Worm (Caenorhabditis elegans): ENCODE results near the gene C14A4.8.

Gene C14A4.8

DNA sequence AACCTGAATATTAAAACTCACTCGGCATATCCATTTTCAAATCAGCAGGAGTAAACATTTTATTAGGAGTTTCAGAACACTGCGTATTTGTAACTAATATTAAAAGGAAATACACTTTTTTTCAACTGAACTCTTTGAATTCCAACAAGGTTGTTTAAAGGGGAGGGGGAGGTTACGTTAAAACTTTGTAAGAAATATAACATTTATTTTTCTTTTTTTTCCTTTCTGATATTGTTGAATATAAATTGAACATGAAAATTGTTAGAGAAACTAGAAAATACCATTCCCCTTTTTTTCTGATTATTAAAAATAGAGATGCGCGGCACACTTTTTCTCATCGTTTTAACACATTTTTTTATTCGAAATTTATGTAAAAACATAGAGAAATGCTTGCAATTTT, at the start of gene C14A4.8:
Gene C14A4.8 (minus strand): TSS at position 101 of the 400 bp plus-strand sequence.
- TF ChIP-seq ztf-23 (GFP tag; IDR thresholded peaks at IDR 0.05) (no peak), T22C8.4 (GFP tag; IDR thresholded peaks at IDR 0.05) (no peak), klf-2 (GFP tag; conservative IDR thresholded peaks at IDR 0.05) (no peak), cog-1 (tag; optimal IDR thresholded peaks at IDR 0.05) (no peak)

ce11 chrII:10646901-10647566, 49.1 kb upstream of the C14A4.8 start, which contains the start of gene M28.10:
TSS of gene M28.10 (plus strand) at chrII:10647516.
- no peak for TF ChIP-seq flt-1 (GFP tag; IDR thresholded peaks at IDR 0.05)
- no peak for TF ChIP-seq cog-1 (tag; optimal IDR thresholded peaks at IDR 0.05)
- TF ChIP-seq med-1 (GFP tag; optimal IDR thresholded peaks at IDR 0.05; ENCODE audit: insufficient read depth): no peak
- TF ChIP-seq ref-1 (GFP tag; conservative IDR thresholded peaks at IDR 0.05): no peak
- no peak for TF ChIP-seq ztf-23 (GFP tag; IDR thresholded peaks at IDR 0.05)

ce11 chrII:10643403-10643802, 45.5 kb upstream of the C14A4.8 start, which contains the start of gene M28.4:
TSS of gene M28.4 (plus strand) at chrII:10643703.
- TF ChIP-seq T22C8.4 (GFP tag; IDR thresholded peaks at IDR 0.05) (no peak), cog-1 (tag; optimal IDR thresholded peaks at IDR 0.05) (no peak), ztf-23 (GFP tag; IDR thresholded peaks at IDR 0.05) (no peak), tab-1 (GFP tag; IDR thresholded peaks at IDR 0.05) (no peak), med-1 (GFP tag; optimal IDR thresholded peaks at IDR 0.05; ENCODE audit: insufficient read depth) (no peak), ref-1 (GFP tag; conservative IDR thresholded peaks at IDR 0.05) (no peak)

DNA sequence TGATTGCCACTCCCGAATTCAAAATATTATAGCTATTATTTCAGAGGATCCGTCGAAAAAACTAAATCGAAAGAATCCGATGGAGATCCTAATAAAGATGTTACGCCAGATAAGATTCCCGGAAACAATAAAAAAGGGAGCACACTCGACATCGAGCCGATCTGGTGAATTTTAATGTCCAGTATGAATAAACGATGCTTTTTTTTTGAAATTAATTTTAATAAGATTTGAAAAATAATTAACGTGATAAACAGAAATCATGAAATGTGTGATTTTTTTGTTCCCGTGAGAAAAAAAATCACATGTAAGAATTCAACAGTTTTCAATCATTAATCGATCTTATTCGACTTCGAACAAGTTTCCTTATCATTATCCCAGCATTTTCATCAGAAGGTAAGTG, 41.2 kb upstream of the C14A4.8 start, which contains the start of gene M28.9:
Gene M28.9 (plus strand): TSS at position 301 of the 400 bp plus-strand sequence.
- TF ChIP-seq T22C8.4 (GFP tag; IDR thresholded peaks at IDR 0.05): no peak
- no peak for TF ChIP-seq flt-1 (GFP tag; IDR thresholded peaks at IDR 0.05)
- no peak for TF ChIP-seq ztf-23 (GFP tag; IDR thresholded peaks at IDR 0.05)
- TF ChIP-seq ztf-29 (GFP tag; IDR thresholded peaks at IDR 0.05): no peak
- TF ChIP-seq med-1 (GFP tag; optimal IDR thresholded peaks at IDR 0.05; ENCODE audit: insufficient read depth): no peak
- no peak for TF ChIP-seq ref-1 (GFP tag; conservative IDR thresholded peaks at IDR 0.05)
- TF ChIP-seq cog-1 (tag; optimal IDR thresholded peaks at IDR 0.05): no peak
- no peak for TF ChIP-seq klf-2 (GFP tag; conservative IDR thresholded peaks at IDR 0.05)
- TF ChIP-seq tab-1 (GFP tag; IDR thresholded peaks at IDR 0.05): no peak

- TF ChIP-seq med-1 (GFP tag; optimal IDR thresholded peaks at IDR 0.05; ENCODE audit: insufficient read depth): no peak
- TF ChIP-seq flt-1 (GFP tag; IDR thresholded peaks at IDR 0.05): no peak
Measured at ce11 chrII:10630944-10631343, 33.0 kb upstream of the C14A4.8 start.

ce11 chrII:10627963-10628362, 30.0 kb upstream of the C14A4.8 start, which contains the start of gene M28.8:
TSS of gene M28.8 (plus strand) at chrII:10628263.
- TF ChIP-seq tab-1 (GFP tag; IDR thresholded peaks at IDR 0.05) (no peak), ztf-23 (GFP tag; IDR thresholded peaks at IDR 0.05) (no peak), ztf-29 (GFP tag; IDR thresholded peaks at IDR 0.05) (no peak), flt-1 (GFP tag; IDR thresholded peaks at IDR 0.05) (no peak), cog-1 (tag; optimal IDR thresholded peaks at IDR 0.05) (no peak)

- TF ChIP-seq cog-1 (tag; optimal IDR thresholded peaks at IDR 0.05) (no peak), klf-2 (GFP tag; conservative IDR thresholded peaks at IDR 0.05) (no peak), tab-1 (GFP tag; IDR thresholded peaks at IDR 0.05) (no peak), ref-1 (GFP tag; conservative IDR thresholded peaks at IDR 0.05) (no peak), T22C8.4 (GFP tag; IDR thresholded peaks at IDR 0.05) (no peak), med-1 (GFP tag; optimal IDR thresholded peaks at IDR 0.05; ENCODE audit: insufficient read depth) (no peak), ztf-23 (GFP tag; IDR thresholded peaks at IDR 0.05) (no peak), ztf-29 (GFP tag; IDR thresholded peaks at IDR 0.05) (no peak), flt-1 (GFP tag; IDR thresholded peaks at IDR 0.05) (no peak)
Measured at ce11 chrII:10627086-10627485, 29.1 kb upstream of the C14A4.8 start.

- TF ChIP-seq cog-1 (tag; optimal IDR thresholded peaks at IDR 0.05) (no peak), ztf-29 (GFP tag; IDR thresholded peaks at IDR 0.05) (no peak), T22C8.4 (GFP tag; IDR thresholded peaks at IDR 0.05) (no peak), flt-1 (GFP tag; IDR thresholded peaks at IDR 0.05) (no peak), klf-2 (GFP tag; conservative IDR thresholded peaks at IDR 0.05) (no peak), med-1 (GFP tag; optimal IDR thresholded peaks at IDR 0.05; ENCODE audit: insufficient read depth) (no peak), ztf-23 (GFP tag; IDR thresholded peaks at IDR 0.05) (no peak), ref-1 (GFP tag; conservative IDR thresholded peaks at IDR 0.05) (no peak), tab-1 (GFP tag; IDR thresholded peaks at IDR 0.05) (no peak)
Measured at ce11 chrII:10621965-10622364, 24.0 kb upstream of the C14A4.8 start, which contains the start of gene cutl-9. TSS of gene cutl-9 (plus strand) at chrII:10622265.

- TF ChIP-seq klf-2 (GFP tag; conservative IDR thresholded peaks at IDR 0.05): no peak
- TF ChIP-seq cog-1 (tag; optimal IDR thresholded peaks at IDR 0.05): no peak
- TF ChIP-seq flt-1 (GFP tag; IDR thresholded peaks at IDR 0.05): no peak
- no peak for TF ChIP-seq ztf-23 (GFP tag; IDR thresholded peaks at IDR 0.05)
- TF ChIP-seq ztf-29 (GFP tag; IDR thresholded peaks at IDR 0.05): no peak
- no peak for TF ChIP-seq med-1 (GFP tag; optimal IDR thresholded peaks at IDR 0.05; ENCODE audit: insufficient read depth)
- TF ChIP-seq ref-1 (GFP tag; conservative IDR thresholded peaks at IDR 0.05): no peak
- no peak for TF ChIP-seq tab-1 (GFP tag; IDR thresholded peaks at IDR 0.05)
- TF ChIP-seq T22C8.4 (GFP tag; IDR thresholded peaks at IDR 0.05): no peak
Measured at ce11 chrII:10618157-10618556, 20.2 kb upstream of the C14A4.8 start, which contains the start of gene C14A4.13. TSS of gene C14A4.13 (plus strand) at chrII:10618457.

DNA sequence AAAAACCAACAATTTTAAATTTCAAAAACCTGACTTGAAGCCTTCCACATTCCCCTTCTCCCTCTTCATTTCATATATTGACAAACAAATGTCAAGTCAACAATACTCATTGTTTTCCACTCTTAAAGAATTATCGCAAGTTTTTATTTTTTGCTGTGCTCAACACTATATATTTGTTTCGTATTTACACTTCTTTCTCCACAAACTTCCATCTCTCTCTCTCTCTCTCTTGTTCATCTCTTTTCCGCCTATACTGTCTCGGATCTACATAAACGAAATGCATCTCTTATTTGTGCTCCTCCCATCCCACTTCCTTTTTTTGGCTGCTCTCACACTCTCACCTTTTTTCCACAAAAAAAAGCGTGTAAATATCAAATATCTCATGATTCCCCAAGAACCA, 14.8 kb upstream of the C14A4.8 start, which contains the start of gene C14A4.12:
Gene C14A4.12 (plus strand): TSS at position 301 of the 400 bp plus-strand sequence.
- TF ChIP-seq med-1 (GFP tag; optimal IDR thresholded peaks at IDR 0.05; ENCODE audit: insufficient read depth) (no peak), ztf-23 (GFP tag; IDR thresholded peaks at IDR 0.05) (no peak), klf-2 (GFP tag; conservative IDR thresholded peaks at IDR 0.05) (no peak), ref-1 (GFP tag; conservative IDR thresholded peaks at IDR 0.05) (no peak)

All from whole organism, midembryonic.